Worm (Caenorhabditis elegans) whole organism, young adult: ENCODE measurements around the gene F26F4.5.

ENCODE experiments used
- B0336.3 ChIP-seq: fragments of 200-800 bp; sonication (Bioruptor generic); IDR thresholded peaks from 2 replicates; pipeline ENCODE4 v1.3.6; 2022; ENCODE audit warnings: missing genetic modification characterization, missing compliant biosample characterization
- D2030.7 ChIP-seq: fragments of 200-800 bp; sonication (Bioruptor generic); IDR thresholded peaks from 2 replicates; pipeline ENCODE4 v1.3.6; 2022; ENCODE audit warnings: missing genetic modification reagents, missing genetic modification characterization, missing compliant biosample characterization
- F33H1.4 ChIP-seq: fragments of 200-800 bp; sonication (Bioruptor generic); IDR thresholded peaks from 2 replicates; pipeline ENCODE4 v1.3.6; 2022; ENCODE audit warnings: missing genetic modification reagents, missing genetic modification characterization, missing compliant biosample characterization
- F37B4.10 ChIP-seq: fragments of 200-800 bp; sonication (Bioruptor generic); IDR thresholded peaks from 2 replicates; pipeline ENCODE4 v1.3.6; 2022; ENCODE audit warnings: missing genetic modification characterization, missing compliant biosample characterization
- F49E8.2 ChIP-seq: sonication (generic microtip); optimal IDR thresholded peaks from 3 replicates; lab custom pipeline; 2017; ENCODE audit warnings: missing genetic modification characterization, mild to moderate bottlenecking, missing compliant biosample characterization, antibody characterized with exemption, moderate library complexity; ENCODE audit not compliant: insufficient read depth
- F57C9.4 ChIP-seq: sonication (generic microtip); optimal IDR thresholded peaks from 2 replicates; lab custom pipeline; 2017; ENCODE audit warnings: mild to moderate bottlenecking, missing genetic modification characterization, missing compliant biosample characterization
- T07F8.4 ChIP-seq: sonication (generic microtip); optimal IDR thresholded peaks from 2 replicates; lab custom pipeline; 2016; ENCODE audit warnings: mild to moderate bottlenecking, missing genetic modification characterization, moderate library complexity, missing compliant biosample characterization
- Y53G8AR.9 ChIP-seq: fragments of 200-800 bp; sonication (Bioruptor generic); conservative IDR thresholded peaks from 2 replicates; pipeline ENCODE4 v1.3.6; 2022; ENCODE audit warnings: missing genetic modification reagents, missing genetic modification characterization, missing compliant biosample characterization
- attf-3 ChIP-seq: fragments of 200-800 bp; sonication (Bioruptor generic); conservative IDR thresholded peaks from 2 replicates; pipeline ENCODE4 v1.3.6; 2022; ENCODE audit warnings: missing genetic modification reagents, missing genetic modification characterization, missing compliant biosample characterization
- cebp-1 ChIP-seq, 2 experiments: fragments of 200-800 bp in 1 of 2; sonication (Bioruptor generic) in 1 of 2; sonication (generic microtip) in 1 of 2; IDR thresholded peaks in 1 of 2; optimal IDR thresholded peaks in 1 of 2; 2 replicates each; pipeline versions ENCODE4 v1.3.6 to Lab custom; 2017 to 2022; ENCODE audit warnings: missing compliant biosample characterization in 2 of 2, missing genetic modification characterization in 2 of 2, mild to moderate bottlenecking in 1 of 2, missing genetic modification reagents in 1 of 2, moderate library complexity in 1 of 2
- cebp-2 ChIP-seq: fragments of 200-800 bp; sonication (Bioruptor generic); IDR thresholded peaks from 2 replicates; pipeline ENCODE4 v1.3.6; 2022; ENCODE audit warnings: missing genetic modification characterization, missing compliant biosample characterization
- ceh-40 ChIP-seq: fragments of 200-800 bp; sonication (Bioruptor generic); IDR thresholded peaks from 2 replicates; pipeline ENCODE4 v1.3.6; 2022; ENCODE audit warnings: missing genetic modification characterization, missing compliant biosample characterization
- ceh-91 ChIP-seq: fragments of 200-800 bp; sonication (Bioruptor generic); IDR thresholded peaks from 2 replicates; pipeline ENCODE4 v1.3.6; 2022; ENCODE audit warnings: missing genetic modification reagents, missing genetic modification characterization, missing compliant biosample characterization
- dox-1 ChIP-seq: fragments of 200-800 bp; sonication (Bioruptor generic); IDR thresholded peaks from 2 replicates; pipeline ENCODE4 v1.3.6; 2022; ENCODE audit warnings: missing genetic modification reagents, missing genetic modification characterization, missing compliant biosample characterization
- dpl-1 ChIP-seq: fragments of 150-350 bp; optimal IDR thresholded peaks from 2 replicates; lab custom pipeline; 2014; ENCODE audit warnings: missing biosample characterization, missing genetic modification reagents, missing genetic modification characterization
- efl-1 ChIP-seq: fragments of 150-350 bp; optimal IDR thresholded peaks from 2 replicates; lab custom pipeline; 2014; ENCODE audit warnings: missing biosample characterization, missing genetic modification reagents, missing genetic modification characterization
- egl-18 ChIP-seq: fragments of 200-800 bp; sonication (Bioruptor generic); IDR thresholded peaks from 2 replicates; pipeline ENCODE4 v1.3.6; 2022; ENCODE audit warnings: missing genetic modification reagents, missing genetic modification characterization, missing compliant biosample characterization
- egl-44 ChIP-seq: fragments of 200-800 bp; sonication (Bioruptor generic); IDR thresholded peaks from 2 replicates; pipeline ENCODE4 v1.3.6; 2022; ENCODE audit warnings: missing genetic modification reagents, missing genetic modification characterization, missing compliant biosample characterization
- ekl-4 ChIP-seq: fragments of 200-800 bp; sonication (Bioruptor generic); IDR thresholded peaks from 2 replicates; pipeline ENCODE4 v1.3.6; 2022; ENCODE audit warnings: missing genetic modification reagents, missing genetic modification characterization, missing compliant biosample characterization
- him-1 ChIP-seq: sonication (generic microtip); optimal IDR thresholded peaks from 2 replicates; lab custom pipeline; 2016; ENCODE audit warnings: missing genotype, missing genetic modification reagents, missing genetic modification characterization, missing compliant biosample characterization
- hmg-1.2 ChIP-seq: fragments of 200-800 bp; sonication (Bioruptor generic); IDR thresholded peaks from 2 replicates; pipeline ENCODE4 v1.3.6; 2022; ENCODE audit warnings: missing genetic modification reagents, missing genetic modification characterization, missing compliant biosample characterization
- let-526 ChIP-seq: fragments of 200-800 bp; sonication (Bioruptor generic); IDR thresholded peaks from 2 replicates; pipeline ENCODE4 v1.3.6; 2022; ENCODE audit warnings: missing genetic modification reagents, missing genetic modification characterization, missing compliant biosample characterization
- lin-26 ChIP-seq: fragments of 200-800 bp; sonication (Bioruptor generic); IDR thresholded peaks from 2 replicates; pipeline ENCODE4 v1.3.6; 2022; ENCODE audit warnings: missing genetic modification reagents, missing genetic modification characterization, missing compliant biosample characterization
- lin-35 ChIP-seq, 3 experiments: fragments of 150-350 bp in 2 of 3; sonication (generic microtip) in 1 of 3; optimal IDR thresholded peaks; 2 replicates each; lab custom pipeline; 2014 to 2018; ENCODE audit warnings: missing biosample characterization in 3 of 3, missing genetic modification characterization in 3 of 3, missing genetic modification reagents in 3 of 3
- lin-54 ChIP-seq: fragments of 200-800 bp; sonication (Bioruptor generic); optimal IDR thresholded peaks from 2 replicates; lab custom pipeline; 2018; ENCODE audit warnings: mild to moderate bottlenecking, missing genetic modification characterization, missing compliant biosample characterization
- lsl-1 ChIP-seq: fragments of 200-800 bp; sonication (Bioruptor generic); optimal IDR thresholded peaks from 2 replicates; lab custom pipeline; 2018; ENCODE audit warnings: mild to moderate bottlenecking, missing genetic modification characterization, moderate library complexity, missing compliant biosample characterization
- madf-3 ChIP-seq: fragments of 200-800 bp; sonication (Bioruptor generic); IDR thresholded peaks from 2 replicates; pipeline ENCODE4 v1.3.6; 2022; ENCODE audit warnings: missing genetic modification reagents, missing genetic modification characterization, missing compliant biosample characterization
- madf-6 ChIP-seq: fragments of 200-800 bp; sonication (Bioruptor generic); IDR thresholded peaks from 2 replicates; pipeline ENCODE4 v1.3.6; 2022; ENCODE audit warnings: missing genetic modification reagents, missing genetic modification characterization, missing compliant biosample characterization
- mcd-1 ChIP-seq: fragments of 200-800 bp; sonication (Bioruptor generic); IDR thresholded peaks from 2 replicates; pipeline ENCODE4 v1.3.6; 2022; ENCODE audit warnings: missing genetic modification reagents, missing genetic modification characterization, missing compliant biosample characterization
- nfya-2 ChIP-seq: fragments of 200-800 bp; sonication (Bioruptor generic); IDR thresholded peaks from 2 replicates; pipeline ENCODE4 v1.3.6; 2022; ENCODE audit warnings: missing genetic modification reagents, missing genetic modification characterization, missing compliant biosample characterization
- nfyb-1 ChIP-seq: fragments of 200-800 bp; sonication (Bioruptor generic); IDR thresholded peaks from 2 replicates; pipeline ENCODE4 v1.3.6; 2022; ENCODE audit warnings: missing genetic modification reagents, missing genetic modification characterization, missing compliant biosample characterization
- rcor-1 ChIP-seq: fragments of 200-800 bp; sonication (Bioruptor generic); IDR thresholded peaks from 2 replicates; pipeline ENCODE4 v1.3.6; 2022; ENCODE audit warnings: missing genetic modification reagents, missing genetic modification characterization, missing compliant biosample characterization
- rec-8 ChIP-seq, 2 experiments: sonication (generic microtip); optimal IDR thresholded peaks; 2 replicates each; lab custom pipeline; 2016; ENCODE audit warnings: mild to moderate bottlenecking in 2 of 2, missing genetic modification characterization in 2 of 2, missing genetic modification reagents in 2 of 2, missing genotype in 2 of 2, missing biosample characterization in 1 of 2, missing compliant biosample characterization in 1 of 2, moderate library complexity in 1 of 2
- rpc-1 ChIP-seq, 2 experiments: fragments of 150-350 bp in 1 of 2; sonication (generic microtip) in 1 of 2; optimal IDR thresholded peaks; 2 replicates each; lab custom pipeline; 2014 to 2018; ENCODE audit warnings: missing biosample characterization in 1 of 2, missing genetic modification characterization in 1 of 2, missing genetic modification reagents in 1 of 2, missing genotype in 1 of 2
- snpc-4 ChIP-seq, 5 experiments: fragments of 150-350 bp in 1 of 5; sonication (generic microtip) in 4 of 5; optimal IDR thresholded peaks; 2 replicates each; lab custom pipeline; 2014 to 2018; ENCODE audit warnings: missing genetic modification characterization in 5 of 5, missing biosample characterization in 3 of 5, antibody characterized with exemption in 2 of 5, mild to moderate bottlenecking in 2 of 5, missing compliant biosample characterization in 2 of 5, missing genotype in 2 of 5, moderate library complexity in 2 of 5, missing genetic modification reagents in 1 of 5
- xnd-1 ChIP-seq: sonication (generic microtip); optimal IDR thresholded peaks from 2 replicates; lab custom pipeline; 2016; ENCODE audit warnings: missing genotype, missing genetic modification reagents, missing genetic modification characterization, missing compliant biosample characterization
- zfh-2 ChIP-seq: fragments of 200-800 bp; sonication (Bioruptor generic); conservative IDR thresholded peaks from 2 replicates; pipeline ENCODE4 v1.3.6; 2022; ENCODE audit warnings: missing genetic modification reagents, missing genetic modification characterization, missing compliant biosample characterization
- ztf-25 ChIP-seq: fragments of 200-800 bp; sonication (Bioruptor generic); IDR thresholded peaks from 2 replicates; pipeline ENCODE4 v1.3.6; 2022; ENCODE audit warnings: missing genetic modification reagents, missing genetic modification characterization, missing compliant biosample characterization

F26F4.5 gene

ce11 chrIII:4879445-4879844, 11.6 kb downstream of the F26F4.5 start, which contains the start of gene C35D10.1:
C35D10.1 (plus strand) TSS chrIII:4879745.
- 0 out of 2 replicates have a peak, but pooled peaks have one; percentile 26 for TF ChIP-seq B0336.3 (GFP tag; lab: Robert Waterston, UW)
- 0 out of 2 replicates have a peak, but pooled peaks have one; percentile 20 for TF ChIP-seq ekl-4 (GFP tag; lab: Robert Waterston, UW)
- no peak for TF ChIP-seq egl-44 (GFP tag; lab: Robert Waterston, UW)
- TF ChIP-seq madf-6 (GFP tag; lab: Robert Waterston, UW) = peak; percentile 42; the same call in 1 of the 2 replicates
- no peak for TF ChIP-seq let-526 (GFP tag; lab: Robert Waterston, UW)
- TF ChIP-seq Y53G8AR.9 = 0 out of 2 replicates have a peak, but pooled peaks have one; percentile 37
- TF ChIP-seq F49E8.2 (tag; lab: Kevin White, UChicago) = peak; percentile 36
- TF ChIP-seq xnd-1 (tag; lab: Kevin White, UChicago) = peak; percentile 11

ce11 chrIII:4878281-4878680, 12.8 kb downstream of the F26F4.5 start, which contains the start of the genes tost-1 and arx-6:
tost-1 (minus strand) TSS chrIII:4878311.
arx-6 (plus strand) TSS chrIII:4878658.
- TF ChIP-seq lin-35 (GFP tag; optimal IDR thresholded peaks at IDR 0.05; lab: Kevin White, UChicago) = peak in 1 of 3 experiments; percentile 52
- peak; percentile 37 for TF ChIP-seq lsl-1
- peak; percentile 44 for TF ChIP-seq dpl-1 (GFP tag; lab: Kevin White, UChicago)
- TF ChIP-seq dox-1 (GFP tag; lab: Robert Waterston, UW) = 0 out of 2 replicates have a peak, but pooled peaks have one; percentile 11
- no peak for TF ChIP-seq ceh-40 (GFP tag; lab: Robert Waterston, UW)
- no peak for TF ChIP-seq B0336.3 (GFP tag; lab: Robert Waterston, UW)
- TF ChIP-seq zfh-2 (GFP tag; lab: Robert Waterston, UW) = no peak
- no peak for TF ChIP-seq lin-26 (GFP tag; lab: Robert Waterston, UW)
- peak; percentile 15 for TF ChIP-seq him-1 (tag; lab: Kevin White, UChicago)
- peak; percentile 86 for TF ChIP-seq mcd-1 (GFP tag; lab: Robert Waterston, UW)
- no peak for TF ChIP-seq T07F8.4 (tag; lab: Kevin White, UChicago)
- peak; percentile 76 for TF ChIP-seq efl-1 (GFP tag; lab: Kevin White, UChicago)
- peak; percentile 69 for TF ChIP-seq lin-54 (GFP tag; lab: Kevin White, UChicago)
- 0 out of 2 replicates have a peak, but pooled peaks have one; percentile 18 for TF ChIP-seq F33H1.4 (GFP tag; lab: Robert Waterston, UW)
- TF ChIP-seq madf-6 (GFP tag; lab: Robert Waterston, UW) = peak; percentile 63
- TF ChIP-seq hmg-1.2 = no peak
- no peak for TF ChIP-seq ceh-91
- peak; percentile 48; the same call in 1 of the 2 replicates for TF ChIP-seq D2030.7 (GFP tag; lab: Robert Waterston, UW)

- no peak for TF ChIP-seq F37B4.10 (GFP tag; lab: Robert Waterston, UW)
- peak in 1 of 3 experiments; percentile 61 for TF ChIP-seq lin-35 (GFP tag; optimal IDR thresholded peaks at IDR 0.05; lab: Kevin White, UChicago)
Observed at ce11 chrIII:4875663-4876062, 15.4 kb downstream of the F26F4.5 start.

- TF ChIP-seq snpc-4 (GFP tag; optimal IDR thresholded peaks at IDR 0.05; lab: Kevin White, UChicago) (no peak), snpc-4 (tag; optimal IDR thresholded peaks at IDR 0.05; lab: Kevin White, UChicago) (no peak), egl-18 (GFP tag; lab: Robert Waterston, UW) (no peak), him-1 (tag; lab: Kevin White, UChicago) (no peak), F57C9.4 (no peak), cebp-1 (GFP tag; IDR thresholded peaks at IDR 0.05; lab: Robert Waterston, UW) (no peak), cebp-1 (tag; optimal IDR thresholded peaks at IDR 0.05; lab: Kevin White, UChicago) (no peak), nfyb-1 (GFP tag; lab: Robert Waterston, UW) (no peak), madf-3 (GFP tag; lab: Robert Waterston, UW) (no peak), ztf-25 (GFP tag; lab: Robert Waterston, UW) (no peak), rcor-1 (GFP tag; lab: Robert Waterston, UW) (no peak), rpc-1 (optimal IDR thresholded peaks at IDR 0.05; lab: Kevin White, UChicago) (no peak), rpc-1 (tag; optimal IDR thresholded peaks at IDR 0.05; lab: Kevin White, UChicago) (no peak), F49E8.2 (tag; lab: Kevin White, UChicago) (no peak), nfya-2 (no peak), rec-8 (tag; optimal IDR thresholded peaks at IDR 0.05; lab: Kevin White, UChicago) (no peak), let-526 (GFP tag; lab: Robert Waterston, UW) (no peak), dpl-1 (GFP tag; lab: Kevin White, UChicago) (no peak), ceh-91 (no peak), cebp-2 (no peak), attf-3 (GFP tag; lab: Robert Waterston, UW) (no peak)
Observed at ce11 chrIII:4874671-4875070, 16.4 kb downstream of the F26F4.5 start, which contains the start of gene C35D10.12. C35D10.12 (minus strand) TSS chrIII:4874771.
